Fruit fly (Drosophila melanogaster) whole organism, embryonic: ENCODE results near the gene Uba5.

Source experiments
- ATbp ChIP-seq: fragments of 200-800 bp; sonication (Bioruptor generic); optimal IDR thresholded peaks from 2 replicates; lab custom pipeline; 2017; ENCODE audit warnings: missing biosample characterization, mild to moderate bottlenecking, missing genetic modification characterization, missing genetic modification reagents
- Abd-B ChIP-seq: fragments of 200-800 bp; sonication (Bioruptor generic); optimal IDR thresholded peaks from 2 replicates; lab custom pipeline; 2018; ENCODE audit warnings: missing biosample characterization, mild to moderate bottlenecking, missing genetic modification characterization, moderate library complexity
- B-H2 ChIP-seq: fragments of 200-800 bp; sonication (Bioruptor generic); optimal IDR thresholded peaks from 2 replicates; lab custom pipeline; 2018; ENCODE audit warnings: missing biosample characterization, mild to moderate bottlenecking, missing genetic modification characterization
- Bdp1 ChIP-seq: fragments of 200-800 bp; sonication (Bioruptor generic); optimal IDR thresholded peaks from 3 replicates; lab custom pipeline; 2016; ENCODE audit warnings: missing biosample characterization, missing genetic modification characterization
- Bgb ChIP-seq: fragments of 200-800 bp; sonication (Bioruptor generic); IDR thresholded peaks from 2 replicates; pipeline ENCODE4 v1.3.6; 2022; ENCODE audit warnings: missing biosample characterization, missing genetic modification characterization; ENCODE audit not compliant: partially characterized antibody
- BtbVII ChIP-seq: fragments of 200-800 bp; sonication (Bioruptor generic); optimal IDR thresholded peaks from 3 replicates; lab custom pipeline; 2017; ENCODE audit warnings: missing biosample characterization, mild to moderate bottlenecking, missing genetic modification characterization
- CG10565 ChIP-seq: fragments of 200-800 bp; sonication (Bioruptor generic); optimal IDR thresholded peaks from 3 replicates; lab custom pipeline; 2016; ENCODE audit warnings: missing biosample characterization, mild to moderate bottlenecking, missing genetic modification characterization
- CG11456 ChIP-seq: fragments of 200-800 bp; sonication (Bioruptor generic); IDR thresholded peaks from 3 replicates; pipeline ENCODE4 v1.3.6; 2022; ENCODE audit warnings: missing biosample characterization, missing genetic modification characterization
- CG11696 ChIP-seq: fragments of 200-800 bp; sonication (Bioruptor generic); IDR thresholded peaks from 2 replicates; pipeline ENCODE4 v1.3.6; 2022; ENCODE audit warnings: missing biosample characterization, missing genetic modification characterization
- CG12659 ChIP-seq: fragments of 200-800 bp; sonication (Bioruptor generic); optimal IDR thresholded peaks from 3 replicates; lab custom pipeline; 2017; ENCODE audit warnings: mild to moderate bottlenecking, missing biosample characterization, missing genetic modification reagents, missing genetic modification characterization
- CG12744 ChIP-seq: fragments of 200-800 bp; sonication (Bioruptor generic); optimal IDR thresholded peaks from 2 replicates; lab custom pipeline; 2016; ENCODE audit warnings: missing biosample characterization, missing genetic modification characterization
- CG15479 ChIP-seq: fragments of 200-800 bp; sonication (Bioruptor generic); optimal IDR thresholded peaks from 3 replicates; lab custom pipeline; 2019; ENCODE audit warnings: missing biosample characterization, mild to moderate bottlenecking, missing genetic modification characterization, moderate library complexity
- CG17568 ChIP-seq: fragments of 200-800 bp; sonication (Bioruptor generic); optimal IDR thresholded peaks from 2 replicates; lab custom pipeline; 2018; ENCODE audit warnings: missing biosample characterization, mild to moderate bottlenecking, missing genetic modification characterization, moderate library complexity
- CG2199 ChIP-seq: fragments of 200-800 bp; sonication (Bioruptor generic); IDR thresholded peaks from 3 replicates; pipeline ENCODE4 v1.3.6; 2022; ENCODE audit warnings: missing biosample characterization, missing genetic modification characterization
- CG2678 ChIP-seq: fragments of 200-800 bp; sonication (Bioruptor generic); optimal IDR thresholded peaks from 3 replicates; lab custom pipeline; 2019; ENCODE audit warnings: missing biosample characterization, mild to moderate bottlenecking, missing genetic modification characterization, moderate library complexity
- CG34376 ChIP-seq: fragments of 200-800 bp; sonication (Bioruptor generic); optimal IDR thresholded peaks from 2 replicates; lab custom pipeline; 2018; ENCODE audit warnings: missing biosample characterization, mild to moderate bottlenecking, missing genetic modification characterization
- CG5180 ChIP-seq: fragments of 200-800 bp; sonication (Bioruptor generic); optimal IDR thresholded peaks from 3 replicates; lab custom pipeline; 2017; ENCODE audit warnings: missing biosample characterization, missing genetic modification characterization, mild to moderate bottlenecking, moderate library complexity, missing genetic modification reagents
- CG6254 ChIP-seq: fragments of 200-800 bp; sonication (Bioruptor generic); optimal IDR thresholded peaks from 3 replicates; lab custom pipeline; 2017; ENCODE audit warnings: mild to moderate bottlenecking, missing biosample characterization, missing genetic modification reagents, missing genetic modification characterization
- CG9609 ChIP-seq: fragments of 200-800 bp; sonication (Bioruptor generic); optimal IDR thresholded peaks from 3 replicates; lab custom pipeline; 2016; ENCODE audit warnings: missing biosample characterization, missing genetic modification characterization
- CTCF ChIP-seq: fragments of 200-800 bp; sonication (Bioruptor generic); optimal IDR thresholded peaks from 2 replicates; lab custom pipeline; 2017; ENCODE audit warnings: missing biosample characterization, mild to moderate bottlenecking, missing genetic modification characterization, moderate library complexity
- Dbx ChIP-seq: fragments of 200-800 bp; sonication (Bioruptor generic); IDR thresholded peaks from 3 replicates; pipeline ENCODE4 v1.3.6; 2022; ENCODE audit warnings: missing biosample characterization, missing genetic modification characterization
- Ets65A ChIP-seq: fragments of 200-800 bp; sonication (Bioruptor generic); peaks from one replicate; lab custom pipeline; 2016; ENCODE audit warnings: missing biosample characterization, missing genetic modification characterization
- H2.0 ChIP-seq: fragments of 200-800 bp; sonication (Bioruptor generic); IDR thresholded peaks from 2 replicates; pipeline ENCODE4 v1.3.6; 2022; ENCODE audit warnings: missing biosample characterization, missing genetic modification characterization
- HLH54F ChIP-seq: fragments of 200-800 bp; sonication (Bioruptor generic); optimal IDR thresholded peaks from 3 replicates; lab custom pipeline; 2016; ENCODE audit warnings: missing biosample characterization, missing genetic modification characterization
- Hr78 ChIP-seq, 2 experiments: fragments of 200-800 bp in 1 of 2; fragments of >200 bp in 1 of 2; sonication (Bioruptor generic) in 1 of 2; optimal IDR thresholded peaks; 2 replicates each; lab custom pipeline; 2017 to 2019; ENCODE audit warnings: missing biosample characterization in 2 of 2, missing genetic modification characterization in 2 of 2, mild to moderate bottlenecking in 1 of 2, moderate library complexity in 1 of 2
- Hsf ChIP-seq: fragments of 200-800 bp; sonication (Bioruptor generic); optimal IDR thresholded peaks from 3 replicates; lab custom pipeline; 2016; ENCODE audit warnings: missing biosample characterization, missing genetic modification characterization
- Med ChIP-seq: fragments of 200-800 bp; sonication (Bioruptor generic); peaks from one replicate; lab custom pipeline; 2016; ENCODE audit warnings: missing biosample characterization, missing genetic modification characterization, mild to moderate bottlenecking, inconsistent platforms, moderate library complexity
- Nf-YC ChIP-seq: fragments of 200-800 bp; optimal IDR thresholded peaks from 3 replicates; lab custom pipeline; 2019; ENCODE audit warnings: missing biosample characterization, mild to moderate bottlenecking, missing genetic modification characterization, moderate library complexity
- Pdp1 ChIP-seq, 2 experiments: fragments of 200-800 bp; sonication (Bioruptor generic); optimal IDR thresholded peaks; 3 replicates each; lab custom pipeline; 2016; ENCODE audit warnings: missing biosample characterization in 2 of 2, missing genetic modification characterization in 2 of 2, mild to moderate bottlenecking in 1 of 2, moderate library complexity in 1 of 2
- Rx ChIP-seq: fragments of 200-800 bp; sonication (Bioruptor generic); IDR thresholded peaks from 2 replicates; pipeline ENCODE4 v1.3.6; 2022; ENCODE audit warnings: missing biosample characterization, missing genetic modification characterization
- bbx ChIP-seq: fragments of 200-800 bp; sonication (Bioruptor generic); IDR thresholded peaks from 2 replicates; pipeline ENCODE4 v1.3.6; 2022; ENCODE audit warnings: missing biosample characterization, missing genetic modification characterization; ENCODE audit not compliant: partially characterized antibody
- caup ChIP-seq: fragments of 200-800 bp; sonication (Bioruptor generic); optimal IDR thresholded peaks from 3 replicates; lab custom pipeline; 2017; ENCODE audit warnings: missing biosample characterization, mild to moderate bottlenecking, missing genetic modification characterization, moderate library complexity; ENCODE audit not compliant: severe bottlenecking
- cg ChIP-seq: fragments of 200-800 bp; sonication (Bioruptor generic); optimal IDR thresholded peaks from 3 replicates; lab custom pipeline; 2019; ENCODE audit warnings: missing biosample characterization, mild to moderate bottlenecking, missing genetic modification characterization, moderate library complexity
- dmrt11E ChIP-seq: fragments of 200-800 bp; sonication (Bioruptor generic); optimal IDR thresholded peaks from 3 replicates; lab custom pipeline; 2018; ENCODE audit warnings: missing biosample characterization, mild to moderate bottlenecking, missing genetic modification characterization, moderate library complexity
- gcm ChIP-seq: fragments of 200-800 bp; sonication (Bioruptor generic); optimal IDR thresholded peaks from 2 replicates; lab custom pipeline; 2019; ENCODE audit warnings: missing biosample characterization, mild to moderate bottlenecking, missing genetic modification characterization, moderate library complexity
- jing ChIP-seq: fragments of 200-800 bp; sonication (Bioruptor generic); optimal IDR thresholded peaks from 2 replicates; lab custom pipeline; 2018; ENCODE audit warnings: missing biosample characterization, mild to moderate bottlenecking, missing genetic modification characterization
- ken ChIP-seq: fragments of 200-800 bp; sonication (Bioruptor generic); IDR thresholded peaks from 3 replicates; pipeline ENCODE4 v1.3.6; 2022; ENCODE audit warnings: missing biosample characterization, missing genetic modification characterization
- klu ChIP-seq: fragments of 200-800 bp; sonication (Bioruptor generic); IDR thresholded peaks from 2 replicates; pipeline ENCODE4 v1.3.6; 2022; ENCODE audit warnings: missing biosample characterization, missing genetic modification characterization
- mld ChIP-seq: fragments of 200-800 bp; sonication (Bioruptor generic); IDR thresholded peaks from 3 replicates; pipeline ENCODE4 v1.3.6; 2022; ENCODE audit warnings: missing biosample characterization, missing genetic modification characterization; ENCODE audit not compliant: partially characterized antibody
- pita ChIP-seq: fragments of 200-800 bp; sonication (Bioruptor generic); optimal IDR thresholded peaks from 2 replicates; lab custom pipeline; 2017; ENCODE audit warnings: missing biosample characterization, mild to moderate bottlenecking, missing genetic modification characterization
- scrt ChIP-seq: fragments of 200-800 bp; sonication (Bioruptor generic); optimal IDR thresholded peaks from 2 replicates; lab custom pipeline; 2018; ENCODE audit warnings: missing biosample characterization, mild to moderate bottlenecking, missing genetic modification characterization, moderate library complexity
- tx ChIP-seq: fragments of 200-800 bp; sonication (Bioruptor generic); optimal IDR thresholded peaks from 2 replicates; lab custom pipeline; 2016; ENCODE audit warnings: missing biosample characterization, missing genetic modification characterization
- vvl ChIP-seq: fragments of 200-800 bp; sonication (Bioruptor generic); IDR thresholded peaks from 2 replicates; pipeline ENCODE4 v1.3.6; 2022; ENCODE audit warnings: missing biosample characterization, missing genetic modification characterization
- zf30C ChIP-seq: fragments of 200-800 bp; sonication (Bioruptor generic); optimal IDR thresholded peaks from 3 replicates; lab custom pipeline; 2018; ENCODE audit warnings: missing biosample characterization, mild to moderate bottlenecking, missing genetic modification characterization

Uba5 gene

dm6 chrX:11518435-11518834, 35.1 kb downstream of the Uba5 start (continued):
- TF ChIP-seq dmrt11E (tag; lab: Kevin White, UChicago) = peak; percentile 4
- peak; percentile 73 for TF ChIP-seq Rx (GFP tag; lab: Robert Waterston, UW)

- peak; percentile 64 for TF ChIP-seq Ets65A (GFP tag; lab: Kevin White, UChicago)
- TF ChIP-seq cg (GFP tag; lab: Kevin White, UChicago) = peak; percentile 61
- peak; percentile 11 for TF ChIP-seq CTCF (GFP tag; lab: Kevin White, UChicago)
- peak; percentile 65 for TF ChIP-seq Med (GFP tag; lab: Kevin White, UChicago)
- TF ChIP-seq Hsf (GFP tag; lab: Kevin White, UChicago) = no peak
- TF ChIP-seq vvl (GFP tag; lab: Robert Waterston, UW) = peak; percentile 10; the same call in 1 of the 2 replicates
- peak; percentile 14; the same call in 1 of the 2 replicates for TF ChIP-seq bbx
- peak in 1 of 2 experiments; percentile 32 for TF ChIP-seq Pdp1 (GFP tag; optimal IDR thresholded peaks at IDR 0.05; lab: Kevin White, UChicago)
- peak in 1 of 2 experiments; percentile 46 for TF ChIP-seq Hr78 (GFP tag; optimal IDR thresholded peaks at IDR 0.05; lab: Kevin White, UChicago)
- TF ChIP-seq CG15479 (GFP tag; lab: Kevin White, UChicago) = peak; percentile 48
- TF ChIP-seq zf30C = no peak
- TF ChIP-seq CG2199 (GFP tag; lab: Robert Waterston, UW) = peak; percentile 36; the same call in 1 of the 3 replicates
- TF ChIP-seq pita = peak; percentile 14
- TF ChIP-seq H2.0 (GFP tag; lab: Robert Waterston, UW) = no peak
Measured at dm6 chrX:11520209-11520608, 36.9 kb downstream of the Uba5 start.

dm6 chrX:11521561-11522546, 38.5 kb downstream of the Uba5 start:
- TF ChIP-seq CG12659 (GFP tag; lab: Kevin White, UChicago) (peak; percentile 43), Abd-B (GFP tag; lab: Kevin White, UChicago) (peak; percentile 50), BtbVII (GFP tag; lab: Kevin White, UChicago) (peak; percentile 24), Bdp1 (GFP tag; lab: Kevin White, UChicago) (no peak), ken (GFP tag; lab: Robert Waterston, UW) (no peak), CG6254 (GFP tag; lab: Kevin White, UChicago) (peak; percentile 16), CG17568 (no peak), tx (no peak), CG12744 (GFP tag; lab: Kevin White, UChicago) (no peak), klu (GFP tag; lab: Robert Waterston, UW) (no peak), HLH54F (no peak), CG9609 (GFP tag; lab: Kevin White, UChicago) (no peak), CG10565 (GFP tag; lab: Kevin White, UChicago) (no peak), gcm (GFP tag; lab: Kevin White, UChicago) (no peak), Dbx (GFP tag; lab: Robert Waterston, UW) (peak; percentile 31; the same call in 1 of the 3 replicates), CG34376 (no peak), Bgb (no peak), CG5180 (GFP tag; lab: Kevin White, UChicago) (peak; percentile 23), B-H2 (GFP tag; lab: Kevin White, UChicago) (no peak), caup (GFP tag; lab: Kevin White, UChicago) (peak; percentile 12), CG11696 (GFP tag; lab: Robert Waterston, UW) (peak; percentile 61; the same call in 1 of the 2 replicates), CG11456 (GFP tag; lab: Robert Waterston, UW) (0 out of 3 replicates have a peak, but pooled peaks have one; percentile 58), mld (no peak), ATbp (GFP tag; lab: Kevin White, UChicago) (peak; percentile 66), jing (GFP tag; lab: Kevin White, UChicago) (peak; percentile 9), CG2678 (tag; lab: Kevin White, UChicago) (peak; percentile 84), pita (no peak), scrt (GFP tag; lab: Kevin White, UChicago) (peak; percentile 38), Nf-YC (tag; lab: Kevin White, UChicago) (peak; percentile 26)
